Fruit fly (Drosophila melanogaster): ENCODE data around the gene brat.

brat gene

dm6 chr2L:19158005-19158666 lies 24.5 kb downstream of the brat start:
- TF ChIP-seq pad (GFP tag; optimal IDR thresholded peaks at IDR 0.05), result peak; percentile 70
- TF ChIP-seq ovo (GFP tag; optimal IDR thresholded peaks at IDR 0.05), result peak; percentile 64
- TF ChIP-seq toe (GFP tag; optimal IDR thresholded peaks at IDR 0.05), result no peak
- TF ChIP-seq CG11617 (GFP tag; optimal IDR thresholded peaks at IDR 0.05), result no peak
- no peak for TF ChIP-seq kay (GFP tag; ENCODE audit: borderline replicate concordance)
- peak; percentile 39 for TF ChIP-seq tj (GFP tag; optimal IDR thresholded peaks at IDR 0.05)
- TF ChIP-seq CG7101 (tag; optimal IDR thresholded peaks at IDR 0.05), result peak; percentile 42
- TF ChIP-seq Clk (GFP tag; optimal IDR thresholded peaks at IDR 0.05), result no peak
- TF ChIP-seq CG5204 (GFP tag; optimal IDR thresholded peaks at IDR 0.05), result no peak
- no peak for TF ChIP-seq Crg-1 (GFP tag; optimal IDR thresholded peaks at IDR 0.05)
- TF ChIP-seq CG14711 (tag; optimal IDR thresholded peaks at IDR 0.05), result peak; percentile 26
- no peak for TF ChIP-seq CG1620 (GFP tag; optimal IDR thresholded peaks at IDR 0.05)
- TF ChIP-seq bab1 (GFP tag; optimal IDR thresholded peaks at IDR 0.05), result peak; percentile 48
- TF ChIP-seq Hr96 (GFP tag; optimal IDR thresholded peaks at IDR 0.05), result peak; percentile 46
- TF ChIP-seq cnc (optimal IDR thresholded peaks at IDR 0.05), result no peak
- no peak for TF ChIP-seq CG7045 (GFP tag; optimal IDR thresholded peaks at IDR 0.05)
- peak; percentile 59 for TF ChIP-seq cic (GFP tag; optimal IDR thresholded peaks at IDR 0.05)
- peak; percentile 82 for TF ChIP-seq Mnt (GFP tag; optimal IDR thresholded peaks at IDR 0.05)
- TF ChIP-seq CG12768 (GFP tag; optimal IDR thresholded peaks at IDR 0.05), result peak; percentile 59
- peak; percentile 32 for TF ChIP-seq CG33017 (tag; optimal IDR thresholded peaks at IDR 0.05)

- TF ChIP-seq Mnt (GFP tag; optimal IDR thresholded peaks at IDR 0.05) (no peak), ovo (GFP tag; optimal IDR thresholded peaks at IDR 0.05) (no peak), pad (GFP tag; optimal IDR thresholded peaks at IDR 0.05) (no peak), Crg-1 (GFP tag; optimal IDR thresholded peaks at IDR 0.05) (no peak), CG33017 (tag; optimal IDR thresholded peaks at IDR 0.05) (peak; percentile 36), CG11617 (GFP tag; optimal IDR thresholded peaks at IDR 0.05) (peak; percentile 37), bab1 (GFP tag; optimal IDR thresholded peaks at IDR 0.05) (no peak), cic (GFP tag; optimal IDR thresholded peaks at IDR 0.05) (peak; percentile 17), tj (GFP tag; optimal IDR thresholded peaks at IDR 0.05) (no peak), toe (GFP tag; optimal IDR thresholded peaks at IDR 0.05) (peak; percentile 22), CG1620 (GFP tag; optimal IDR thresholded peaks at IDR 0.05) (peak; percentile 3), Clk (GFP tag; optimal IDR thresholded peaks at IDR 0.05) (no peak), kay (GFP tag; ENCODE audit: borderline replicate concordance) (peak; percentile 23), Hr96 (GFP tag; optimal IDR thresholded peaks at IDR 0.05) (peak; percentile 24), CG14711 (tag; optimal IDR thresholded peaks at IDR 0.05) (peak; percentile 30), CG5204 (GFP tag; optimal IDR thresholded peaks at IDR 0.05) (peak; percentile 56), CG7101 (tag; optimal IDR thresholded peaks at IDR 0.05) (peak; percentile 16), CG7045 (GFP tag; optimal IDR thresholded peaks at IDR 0.05) (peak; percentile 32), cnc (optimal IDR thresholded peaks at IDR 0.05) (no peak), CG12768 (GFP tag; optimal IDR thresholded peaks at IDR 0.05) (no peak)
Measured at dm6 chr2L:19158679-19159551, 25.3 kb downstream of the brat start.

- TF ChIP-seq tj (GFP tag; optimal IDR thresholded peaks at IDR 0.05) (peak; percentile 51), kay (GFP tag; ENCODE audit: borderline replicate concordance) (peak; percentile 75), CG33017 (tag; optimal IDR thresholded peaks at IDR 0.05) (no peak), CG11617 (GFP tag; optimal IDR thresholded peaks at IDR 0.05) (no peak), Mnt (GFP tag; optimal IDR thresholded peaks at IDR 0.05) (no peak), cic (GFP tag; optimal IDR thresholded peaks at IDR 0.05) (no peak)
Measured at dm6 chr2L:19159552-19160406, 26.2 kb downstream of the brat start.

dm6 chr2L:19161307-19161999 lies 27.8 kb downstream of the brat start:
- peak; percentile 24 for TF ChIP-seq CG7045 (GFP tag; optimal IDR thresholded peaks at IDR 0.05)
- TF ChIP-seq Hr96 (GFP tag; optimal IDR thresholded peaks at IDR 0.05), result no peak
- TF ChIP-seq cnc (optimal IDR thresholded peaks at IDR 0.05), result no peak

- TF ChIP-seq CG1620 (GFP tag; optimal IDR thresholded peaks at IDR 0.05) (no peak), CG33017 (tag; optimal IDR thresholded peaks at IDR 0.05) (no peak), CG14711 (tag; optimal IDR thresholded peaks at IDR 0.05) (no peak), bab1 (GFP tag; optimal IDR thresholded peaks at IDR 0.05) (no peak), Clk (GFP tag; optimal IDR thresholded peaks at IDR 0.05) (no peak), CG7045 (GFP tag; optimal IDR thresholded peaks at IDR 0.05) (no peak), CG7101 (tag; optimal IDR thresholded peaks at IDR 0.05) (no peak), Hr96 (GFP tag; optimal IDR thresholded peaks at IDR 0.05) (no peak), ovo (GFP tag; optimal IDR thresholded peaks at IDR 0.05) (no peak), tj (GFP tag; optimal IDR thresholded peaks at IDR 0.05) (no peak), CG12768 (GFP tag; optimal IDR thresholded peaks at IDR 0.05) (no peak), kay (GFP tag; ENCODE audit: borderline replicate concordance) (no peak), cnc (optimal IDR thresholded peaks at IDR 0.05) (no peak), Mnt (GFP tag; optimal IDR thresholded peaks at IDR 0.05) (no peak), pad (GFP tag; optimal IDR thresholded peaks at IDR 0.05) (no peak), toe (GFP tag; optimal IDR thresholded peaks at IDR 0.05) (no peak), Crg-1 (GFP tag; optimal IDR thresholded peaks at IDR 0.05) (no peak), CG11617 (GFP tag; optimal IDR thresholded peaks at IDR 0.05) (no peak), CG5204 (GFP tag; optimal IDR thresholded peaks at IDR 0.05) (no peak)
Measured at dm6 chr2L:19162330-19163100, 28.9 kb downstream of the brat start.

All from whole organism, adult.